Fruit fly (Drosophila melanogaster): ENCODE results near the gene CG31099.

DNA sequence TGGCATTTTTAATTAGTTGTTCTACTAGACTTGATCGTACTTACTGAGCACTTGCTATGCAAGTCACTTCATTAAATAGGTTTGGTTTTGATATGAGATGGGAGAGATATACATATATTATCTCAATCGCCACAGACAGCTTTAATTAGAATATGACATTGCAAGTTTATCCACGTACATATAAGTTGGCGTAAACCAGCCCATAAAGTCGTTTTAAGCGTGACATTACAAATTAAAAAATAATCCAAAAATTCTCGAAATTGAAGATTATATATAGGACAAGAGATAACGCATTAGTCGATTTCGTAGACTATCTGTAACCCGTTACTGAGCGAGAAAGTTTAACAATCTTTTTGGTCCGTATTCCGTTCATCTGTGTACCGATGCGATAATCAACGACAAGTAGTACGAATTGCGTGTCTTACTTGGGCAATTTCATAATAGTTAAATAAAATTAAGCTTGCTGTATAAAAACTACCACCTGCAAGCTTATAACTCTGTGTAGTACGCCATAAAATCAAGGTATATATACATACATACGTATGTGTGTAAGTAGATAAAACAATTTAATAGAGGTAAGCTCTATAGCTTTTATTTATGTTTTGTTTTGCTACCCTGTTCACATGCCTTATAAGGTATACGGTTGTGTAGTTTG, 9.4 kb upstream of the CG31099 start, which contains the start of gene CG10560:
- TF ChIP-seq pan (optimal IDR thresholded peaks at IDR 0.05) (no peak), EcR (GFP tag; optimal IDR thresholded peaks at IDR 0.05) (no peak), psq (optimal IDR thresholded peaks at IDR 0.05) (no peak), Dll (optimal IDR thresholded peaks at IDR 0.05) (no peak), usp (GFP tag; optimal IDR thresholded peaks at IDR 0.05) (no peak), CG8478 (optimal IDR thresholded peaks at IDR 0.05) (no peak)
